Worm (Caenorhabditis elegans): ENCODE results near the gene sld-5.

The sld-5 gene

ce11 chrV:20212584-20212983 is 25.0 kb downstream of the sld-5 start, which contains the start of gene Y113G7B.12:
TSS of gene Y113G7B.12 (minus strand) at chrV:20212684.
- no peak for TF ChIP-seq lin-15B (tag; optimal IDR thresholded peaks at IDR 0.05)
- TF ChIP-seq nhr-11 (tag; optimal IDR thresholded peaks at IDR 0.05), result no peak
- TF ChIP-seq fkh-10 (GFP tag; optimal IDR thresholded peaks at IDR 0.05), result no peak
- no peak for TF ChIP-seq nhr-77 (tag; optimal IDR thresholded peaks at IDR 0.05)
- no peak for TF ChIP-seq snpc-4 (tag; optimal IDR thresholded peaks at IDR 0.05)

ce11 chrV:20206086-20206485 is 31.5 kb downstream of the sld-5 start, which contains the start of the genes fbxb-59 and srbc-34:
TSS of gene fbxb-59 (minus strand) at chrV:20206186.
TSS of gene srbc-34 (plus strand) at chrV:20206318.
- TF ChIP-seq daf-12 (tag; optimal IDR thresholded peaks at IDR 0.05), result no peak
- TF ChIP-seq nhr-237 (tag; optimal IDR thresholded peaks at IDR 0.05), result no peak

ce11 chrV:20203085-20203484 is 34.5 kb downstream of the sld-5 start, which contains the start of gene fbxa-113:
TSS of gene fbxa-113 (plus strand) at chrV:20203385.
- TF ChIP-seq tbx-2 (tag; optimal IDR thresholded peaks at IDR 0.05) (no peak), ZK546.5 (tag; optimal IDR thresholded peaks at IDR 0.05) (no peak), R02D3.7 (tag; optimal IDR thresholded peaks at IDR 0.05) (no peak), ama-1 (optimal IDR thresholded peaks at IDR 0.05) (no peak), unc-39 (tag; optimal IDR thresholded peaks at IDR 0.05) (no peak), sea-2 (GFP tag; optimal IDR thresholded peaks at IDR 0.05) (no peak), aly-2 (tag; optimal IDR thresholded peaks at IDR 0.05) (no peak), ztf-4 (tag; optimal IDR thresholded peaks at IDR 0.05) (no peak), fkh-10 (GFP tag; optimal IDR thresholded peaks at IDR 0.05) (no peak), ceh-28 (tag; optimal IDR thresholded peaks at IDR 0.05) (no peak), lsy-12 (tag; optimal IDR thresholded peaks at IDR 0.05) (no peak), nhr-77 (tag; optimal IDR thresholded peaks at IDR 0.05) (no peak), lin-15B (tag; optimal IDR thresholded peaks at IDR 0.05) (no peak), zag-1 (tag; optimal IDR thresholded peaks at IDR 0.05) (no peak), elt-1 (tag; optimal IDR thresholded peaks at IDR 0.05) (no peak), pqm-1 (tag; optimal IDR thresholded peaks at IDR 0.05) (no peak), nhr-67 (tag; optimal IDR thresholded peaks at IDR 0.05) (no peak), ztf-11 (tag; optimal IDR thresholded peaks at IDR 0.05) (no peak)

DNA sequence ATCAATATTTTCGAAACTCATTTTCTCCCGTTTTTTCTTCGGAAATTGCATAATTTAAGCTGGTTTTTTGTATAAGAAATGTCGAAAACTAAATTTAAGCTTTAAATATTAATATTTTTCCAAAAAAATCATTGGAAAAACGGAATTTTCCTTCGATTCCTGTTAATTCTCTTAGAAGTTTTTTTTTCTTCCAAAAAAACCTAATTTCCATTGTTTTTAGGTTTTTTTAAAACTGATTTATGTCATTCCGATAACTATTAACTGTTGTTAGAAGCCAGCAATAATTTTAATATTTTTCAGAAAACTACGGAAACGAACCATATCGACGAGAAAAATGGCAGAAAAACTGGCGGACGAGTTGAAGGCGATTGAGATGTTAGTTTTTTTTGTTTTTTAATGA is 36.2 kb downstream of the sld-5 start, which contains the start of gene fbxa-114:
Gene fbxa-114, plus strand, starts transcription at position 301 of the 400 bp plus-strand sequence.
- TF ChIP-seq ceh-82 (tag; optimal IDR thresholded peaks at IDR 0.05) (no peak), egl-5 (tag; optimal IDR thresholded peaks at IDR 0.05) (no peak), nhr-12 (tag; optimal IDR thresholded peaks at IDR 0.05) (no peak), egl-27 (tag; optimal IDR thresholded peaks at IDR 0.05) (no peak), mml-1 (tag; optimal IDR thresholded peaks at IDR 0.05) (no peak), lin-39 (tag; optimal IDR thresholded peaks at IDR 0.05) (no peak), ZK546.5 (tag; optimal IDR thresholded peaks at IDR 0.05) (no peak), skn-1 (tag; optimal IDR thresholded peaks at IDR 0.05) (no peak), nhr-76 (tag; optimal IDR thresholded peaks at IDR 0.05) (no peak)

ce11 chrV:20199658-20200057 is 37.9 kb downstream of the sld-5 start:
- TF ChIP-seq nhr-237 (tag; optimal IDR thresholded peaks at IDR 0.05) (no peak), ztf-11 (tag; optimal IDR thresholded peaks at IDR 0.05) (no peak), nhr-77 (tag; optimal IDR thresholded peaks at IDR 0.05) (no peak), nhr-23 (tag; optimal IDR thresholded peaks at IDR 0.05) (no peak), fkh-2 (tag; optimal IDR thresholded peaks at IDR 0.05) (no peak), egl-27 (tag; optimal IDR thresholded peaks at IDR 0.05) (no peak), mml-1 (tag; optimal IDR thresholded peaks at IDR 0.05) (no peak), daf-12 (tag; optimal IDR thresholded peaks at IDR 0.05) (no peak), egl-5 (tag; optimal IDR thresholded peaks at IDR 0.05) (no peak), R02D3.7 (tag; optimal IDR thresholded peaks at IDR 0.05) (no peak), nfya-1 (tag; optimal IDR thresholded peaks at IDR 0.05; ENCODE audit: insufficient read depth) (no peak), nhr-25 (tag; optimal IDR thresholded peaks at IDR 0.05) (no peak), tbx-2 (tag; optimal IDR thresholded peaks at IDR 0.05) (no peak), eor-1 (tag; optimal IDR thresholded peaks at IDR 0.05) (no peak), ZK546.5 (tag; optimal IDR thresholded peaks at IDR 0.05) (no peak), ztf-4 (tag; optimal IDR thresholded peaks at IDR 0.05) (no peak), mdl-1 (tag; optimal IDR thresholded peaks at IDR 0.05) (no peak), lin-39 (tag; optimal IDR thresholded peaks at IDR 0.05) (no peak)
